Worm (Caenorhabditis elegans) whole organism, L4/young adult: Measurements from ENCODE around the gene F14F9.8.

ENCODE experiments used
- W03F9.2 ChIP-seq: fragments of 150-350 bp; optimal IDR thresholded peaks from 2 replicates; lab custom pipeline; 2014; ENCODE audit warnings: missing biosample characterization, missing genetic modification characterization
- dao-5 ChIP-seq: sonication (generic microtip); optimal IDR thresholded peaks from 2 replicates; lab custom pipeline; 2016; ENCODE audit warnings: missing genotype, missing genetic modification characterization, moderate library complexity, missing compliant biosample characterization
- him-1 ChIP-seq: sonication (generic microtip); optimal IDR thresholded peaks from 2 replicates; lab custom pipeline; 2016; ENCODE audit warnings: missing genotype, missing genetic modification reagents, missing genetic modification characterization, missing compliant biosample characterization

- TF ChIP-seq him-1 (tag; lab: Kevin White, UChicago) (no peak), dao-5 (tag; lab: Kevin White, UChicago) (no peak), W03F9.2 (tag; lab: Kevin White, UChicago) (no peak)
Measured at ce11 chrV:5144541-5144940, 14.4 kb downstream of the F14F9.8 start, which contains the start of gene F14F9.2.
